Fruit fly (Drosophila melanogaster) whole organism, embryonic: Measurements from ENCODE around the gene CG11790.

Experiments used
- Awh ChIP-seq: fragments of 200-800 bp; sonication (Bioruptor generic); IDR thresholded peaks from 2 replicates; pipeline ENCODE4, ENCODE4 v1.3.6; 2022; ENCODE audit warnings: missing biosample characterization, missing genetic modification characterization
- B-H1 ChIP-seq: fragments of 200-800 bp; sonication (Bioruptor generic); IDR thresholded peaks from 3 replicates; pipeline ENCODE4 v1.3.6; 2022; ENCODE audit warnings: missing biosample characterization, missing genetic modification characterization
- B-H2 ChIP-seq: fragments of 200-800 bp; sonication (Bioruptor generic); optimal IDR thresholded peaks from 2 replicates; lab custom pipeline; 2018; ENCODE audit warnings: missing biosample characterization, mild to moderate bottlenecking, missing genetic modification characterization
- CG12236 ChIP-seq: fragments of 200-800 bp; sonication (Bioruptor generic); optimal IDR thresholded peaks from 2 replicates; lab custom pipeline; 2016; ENCODE audit warnings: missing biosample characterization, missing genetic modification characterization
- CG2678 ChIP-seq: fragments of 200-800 bp; sonication (Bioruptor generic); optimal IDR thresholded peaks from 3 replicates; lab custom pipeline; 2019; ENCODE audit warnings: missing biosample characterization, mild to moderate bottlenecking, missing genetic modification characterization, moderate library complexity
- CG34422 ChIP-seq: fragments of 200-800 bp; sonication (Bioruptor generic); IDR thresholded peaks from 3 replicates; pipeline ENCODE4 v1.3.6; 2022; ENCODE audit warnings: missing biosample characterization, missing genetic modification characterization
- CG4730 ChIP-seq: fragments of 200-800 bp; sonication (Bioruptor generic); IDR thresholded peaks from 2 replicates; pipeline ENCODE4 v1.3.6; 2022; ENCODE audit warnings: missing biosample characterization, missing genetic modification characterization
- CG4820 ChIP-seq: fragments of 200-800 bp; sonication (Bioruptor generic); optimal IDR thresholded peaks from 3 replicates; lab custom pipeline; 2016; ENCODE audit warnings: missing biosample characterization, missing genetic modification characterization
- CG4854 ChIP-seq: fragments of 200-800 bp; sonication (Bioruptor generic); optimal IDR thresholded peaks from 2 replicates; lab custom pipeline; 2016; ENCODE audit warnings: missing biosample characterization, missing genetic modification characterization, inconsistent platforms
- CG7928 ChIP-seq: fragments of 200-800 bp; sonication (Bioruptor generic); optimal IDR thresholded peaks from 2 replicates; lab custom pipeline; 2017; ENCODE audit warnings: missing biosample characterization, mild to moderate bottlenecking, missing genetic modification characterization
- Dad ChIP-seq: fragments of 200-800 bp; sonication (Bioruptor generic); optimal IDR thresholded peaks from 3 replicates; lab custom pipeline; 2016; ENCODE audit warnings: missing biosample characterization, missing genetic modification characterization
- Dip3 ChIP-seq: fragments of 200-800 bp; sonication (Bioruptor generic); optimal IDR thresholded peaks from 3 replicates; lab custom pipeline; 2016; ENCODE audit warnings: missing biosample characterization, missing genetic modification characterization
- Doc3 ChIP-seq: fragments of 200-800 bp; sonication (Bioruptor generic); IDR thresholded peaks from 3 replicates; pipeline ENCODE4 v1.3.6; 2022; ENCODE audit warnings: missing biosample characterization, missing genetic modification characterization; ENCODE audit not compliant: partially characterized antibody
- Dref ChIP-seq: fragments of 200-800 bp; sonication (Bioruptor generic); IDR thresholded peaks from 2 replicates; pipeline ENCODE4 v1.3.6; 2022; ENCODE audit warnings: missing biosample characterization, missing genetic modification characterization
- HLH4C ChIP-seq: fragments of 200-800 bp; sonication (Bioruptor generic); IDR thresholded peaks from 3 replicates; pipeline ENCODE4 v1.3.6; 2022; ENCODE audit warnings: missing biosample characterization, missing genetic modification characterization; ENCODE audit not compliant: partially characterized antibody
- Lpt ChIP-seq: fragments of >200 bp; optimal IDR thresholded peaks from 2 replicates; lab custom pipeline; 2018; ENCODE audit warnings: missing biosample characterization, missing genetic modification characterization
- Pdp1 ChIP-seq, 2 experiments: fragments of 200-800 bp; sonication (Bioruptor generic); optimal IDR thresholded peaks; 3 replicates each; lab custom pipeline; 2016; ENCODE audit warnings: missing biosample characterization in 2 of 2, missing genetic modification characterization in 2 of 2, mild to moderate bottlenecking in 1 of 2, moderate library complexity in 1 of 2
- Rfx ChIP-seq: fragments of 200-800 bp; sonication (Bioruptor generic); IDR thresholded peaks from 2 replicates; pipeline ENCODE4 v1.3.6; 2022; ENCODE audit warnings: missing biosample characterization, missing genetic modification characterization
- Spps ChIP-seq: fragments of 200-800 bp; sonication (Bioruptor generic); optimal IDR thresholded peaks from 2 replicates; lab custom pipeline; 2018; ENCODE audit warnings: missing biosample characterization, mild to moderate bottlenecking, missing genetic modification characterization
- Sry-β ChIP-seq: fragments of 200-800 bp; sonication (Bioruptor generic); optimal IDR thresholded peaks from 2 replicates; lab custom pipeline; 2018; ENCODE audit warnings: missing biosample characterization, mild to moderate bottlenecking, missing genetic modification characterization, moderate library complexity
- Usf ChIP-seq: fragments of 200-800 bp; sonication (Bioruptor generic); optimal IDR thresholded peaks from 2 replicates; lab custom pipeline; 2017; ENCODE audit warnings: missing genotype, missing biosample characterization, missing genetic modification characterization
- amos ChIP-seq: fragments of 200-800 bp; sonication (Bioruptor generic); IDR thresholded peaks from 2 replicates; pipeline ENCODE4 v1.3.6; 2022; ENCODE audit warnings: missing biosample characterization, missing genetic modification characterization; ENCODE audit not compliant: partially characterized antibody
- ash1 ChIP-seq: fragments of 200-800 bp; sonication (Bioruptor generic); optimal IDR thresholded peaks from 2 replicates; lab custom pipeline; 2018; ENCODE audit warnings: missing biosample characterization, mild to moderate bottlenecking, missing genetic modification characterization
- bbx ChIP-seq: fragments of 200-800 bp; sonication (Bioruptor generic); IDR thresholded peaks from 2 replicates; pipeline ENCODE4 v1.3.6; 2022; ENCODE audit warnings: missing biosample characterization, missing genetic modification characterization; ENCODE audit not compliant: partially characterized antibody
- da ChIP-seq: fragments of 200-800 bp; sonication (Bioruptor generic); optimal IDR thresholded peaks from 2 replicates; lab custom pipeline; 2016; ENCODE audit warnings: missing biosample characterization, missing genetic modification characterization
- dpn ChIP-seq, 2 experiments: fragments of 200-800 bp; sonication (Bioruptor generic); optimal IDR thresholded peaks; 3 replicates each; lab custom pipeline; 2016; ENCODE audit warnings: missing biosample characterization in 2 of 2, missing genetic modification characterization in 2 of 2
- dysf ChIP-seq: fragments of 200-800 bp; sonication (Bioruptor generic); IDR thresholded peaks from 3 replicates; pipeline ENCODE4 v1.3.6; 2022; ENCODE audit warnings: missing biosample characterization, missing genetic modification characterization
- emc ChIP-seq: fragments of 200-800 bp; sonication (Bioruptor generic); optimal IDR thresholded peaks from 2 replicates; lab custom pipeline; 2016; ENCODE audit warnings: missing biosample characterization, missing genetic modification characterization
- eve ChIP-seq, 2 experiments: fragments of >200 bp; optimal IDR thresholded peaks; 2 replicates each; lab custom pipeline; 2017; ENCODE audit warnings: missing biosample characterization in 2 of 2, missing genetic modification characterization in 2 of 2
- fd102C ChIP-seq: fragments of 200-800 bp; sonication (Bioruptor generic); optimal IDR thresholded peaks from 2 replicates; lab custom pipeline; 2018; ENCODE audit warnings: missing biosample characterization, mild to moderate bottlenecking, missing genetic modification characterization, moderate library complexity
- ftz-f1 ChIP-seq: fragments of 200-800 bp; sonication (Bioruptor generic); optimal IDR thresholded peaks from 2 replicates; lab custom pipeline; 2016; ENCODE audit warnings: missing biosample characterization, missing genetic modification characterization
- gro ChIP-seq: fragments of 200-800 bp; sonication (Bioruptor generic); optimal IDR thresholded peaks from 2 replicates; lab custom pipeline; 2016; ENCODE audit warnings: missing biosample characterization, missing genetic modification characterization
- gsb-n ChIP-seq: fragments of 200-800 bp; sonication (Bioruptor generic); optimal IDR thresholded peaks from 3 replicates; lab custom pipeline; 2018; ENCODE audit warnings: missing biosample characterization, mild to moderate bottlenecking, missing genetic modification characterization
- h ChIP-seq: fragments of >200 bp; optimal IDR thresholded peaks from 2 replicates; lab custom pipeline; 2017
- insv ChIP-seq, 2 experiments: fragments of 200-800 bp; sonication (Bioruptor generic); optimal IDR thresholded peaks; 3 replicates each; lab custom pipeline; 2016 to 2018; ENCODE audit warnings: missing biosample characterization in 2 of 2, missing genetic modification characterization in 2 of 2
- jing ChIP-seq: fragments of 200-800 bp; sonication (Bioruptor generic); optimal IDR thresholded peaks from 2 replicates; lab custom pipeline; 2018; ENCODE audit warnings: missing biosample characterization, mild to moderate bottlenecking, missing genetic modification characterization
- kay ChIP-seq: fragments of 200-800 bp; sonication (Bioruptor generic); optimal IDR thresholded peaks from 2 replicates; lab custom pipeline; 2016; ENCODE audit warnings: missing biosample characterization, missing genetic modification characterization
- ken ChIP-seq: fragments of 200-800 bp; sonication (Bioruptor generic); IDR thresholded peaks from 3 replicates; pipeline ENCODE4 v1.3.6; 2022; ENCODE audit warnings: missing biosample characterization, missing genetic modification characterization
- lov ChIP-seq, 2 experiments: fragments of 200-800 bp in 1 of 2; fragments of >200 bp in 1 of 2; sonication (Bioruptor generic) in 1 of 2; IDR thresholded peaks in 1 of 2; optimal IDR thresholded peaks in 1 of 2; 2 replicates in 1 of 2; 3 replicates in 1 of 2; pipeline versions ENCODE4 v1.3.6 to Lab custom; 2017 to 2022; ENCODE audit warnings: missing biosample characterization in 1 of 2, missing genetic modification characterization in 1 of 2
- maf-S ChIP-seq: fragments of 200-800 bp; sonication (Bioruptor generic); optimal IDR thresholded peaks from 2 replicates; lab custom pipeline; 2016; ENCODE audit warnings: missing biosample characterization, missing genetic modification characterization
- mam ChIP-seq: fragments of 200-800 bp; sonication (Bioruptor generic); optimal IDR thresholded peaks from 3 replicates; lab custom pipeline; 2016; ENCODE audit warnings: missing biosample characterization, missing genetic modification characterization
- odd ChIP-seq: fragments of 200-800 bp; sonication (Bioruptor generic); optimal IDR thresholded peaks from 2 replicates; lab custom pipeline; 2017; ENCODE audit warnings: missing biosample characterization, mild to moderate bottlenecking, missing genetic modification characterization
- pnt ChIP-seq: fragments of 200-800 bp; sonication (Bioruptor generic); optimal IDR thresholded peaks from 3 replicates; lab custom pipeline; 2016; ENCODE audit warnings: missing biosample characterization, missing genetic modification characterization
- slou ChIP-seq: fragments of 200-800 bp; sonication (Bioruptor generic); optimal IDR thresholded peaks from 3 replicates; lab custom pipeline; 2016; ENCODE audit warnings: missing biosample characterization, missing genetic modification characterization
- sqz ChIP-seq: fragments of 200-800 bp; sonication (Bioruptor generic); optimal IDR thresholded peaks from 3 replicates; lab custom pipeline; 2018; ENCODE audit warnings: missing biosample characterization, mild to moderate bottlenecking, missing genetic modification characterization
- stwl ChIP-seq: fragments of 200-800 bp; sonication (Bioruptor generic); optimal IDR thresholded peaks from 3 replicates; lab custom pipeline; 2018; ENCODE audit warnings: missing biosample characterization, mild to moderate bottlenecking, missing genetic modification characterization, moderate library complexity
- tgo ChIP-seq: fragments of 200-800 bp; sonication (Bioruptor generic); IDR thresholded peaks from 3 replicates; pipeline ENCODE4 v1.3.6; 2022; ENCODE audit warnings: missing biosample characterization, missing genetic modification characterization
- tin ChIP-seq: fragments of 200-800 bp; sonication (Bioruptor generic); optimal IDR thresholded peaks from 3 replicates; lab custom pipeline; 2016; ENCODE audit warnings: missing biosample characterization, missing genetic modification characterization
- trem ChIP-seq: fragments of 200-800 bp; optimal IDR thresholded peaks from 3 replicates; lab custom pipeline; 2019; ENCODE audit warnings: missing biosample characterization, mild to moderate bottlenecking, missing genetic modification characterization, moderate library complexity
- wek ChIP-seq: fragments of 200-800 bp; sonication (Bioruptor generic); optimal IDR thresholded peaks from 3 replicates; lab custom pipeline; 2018; ENCODE audit warnings: missing biosample characterization, mild to moderate bottlenecking, missing genetic modification characterization, moderate library complexity
- zf30C ChIP-seq: fragments of 200-800 bp; sonication (Bioruptor generic); optimal IDR thresholded peaks from 3 replicates; lab custom pipeline; 2018; ENCODE audit warnings: missing biosample characterization, mild to moderate bottlenecking, missing genetic modification characterization

The CG11790 gene

DNA sequence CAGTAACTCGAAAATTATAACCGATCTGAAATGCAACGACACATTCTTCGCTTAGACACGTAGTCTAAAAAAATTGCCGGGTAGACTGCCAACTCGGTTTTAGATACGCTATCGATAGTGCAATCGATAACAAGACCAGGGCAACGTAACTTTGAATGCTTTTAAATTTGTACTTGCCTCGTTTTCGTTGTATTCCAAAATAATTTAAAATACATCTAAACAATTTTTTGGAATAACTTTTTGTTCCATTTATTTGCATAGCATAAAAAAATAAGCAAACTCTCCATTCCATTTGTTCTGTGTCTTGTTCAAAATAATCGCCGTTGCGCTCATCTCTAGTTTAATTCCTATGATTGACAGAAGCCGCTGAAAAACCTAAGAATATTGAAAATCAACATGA is 22.1 kb downstream of the CG11790 start, which contains the start of the genes Stt3B and CG11839 (continued):
- TF ChIP-seq dpn (GFP tag; optimal IDR thresholded peaks at IDR 0.05; lab: Kevin White, UChicago), result peak; percentile 80 to 82
- TF ChIP-seq wek (GFP tag; lab: Kevin White, UChicago), result no peak
- peak; percentile 89 for TF ChIP-seq Dref (GFP tag; lab: Robert Waterston, UW)
- TF ChIP-seq h (lab: Kevin White, UChicago), result no peak
- no peak for TF ChIP-seq fd102C (GFP tag; lab: Kevin White, UChicago)
- TF ChIP-seq Usf (GFP tag; lab: Kevin White, UChicago), result no peak
- TF ChIP-seq CG4820 (GFP tag; lab: Kevin White, UChicago), result peak; percentile 66
- TF ChIP-seq Sry-β, result peak; percentile 31
- TF ChIP-seq bbx, result peak; percentile 84
- peak; percentile 46 for TF ChIP-seq CG12236 (GFP tag; lab: Kevin White, UChicago)
- no peak; the same call in 1 of the 3 replicates for TF ChIP-seq tgo (GFP tag; lab: Robert Waterston, UW)
- peak; percentile 90 for TF ChIP-seq amos (GFP tag; lab: Robert Waterston, UW)
- no peak for TF ChIP-seq Awh (GFP tag; lab: Robert Waterston, UW)
- no peak for TF ChIP-seq odd (GFP tag; lab: Kevin White, UChicago)
- TF ChIP-seq Dip3, result peak; percentile 84
- peak; percentile 45 for TF ChIP-seq Spps (tag; lab: Kevin White, UChicago)
- peak; percentile 91 for TF ChIP-seq CG7928 (GFP tag; lab: Kevin White, UChicago)
- TF ChIP-seq ash1 (GFP tag; lab: Kevin White, UChicago), result no peak
- TF ChIP-seq jing (GFP tag; lab: Kevin White, UChicago), result no peak
- peak; percentile 94 for TF ChIP-seq Doc3
- peak; percentile 80 for TF ChIP-seq stwl (tag; lab: Kevin White, UChicago)
- peak; percentile 48 for TF ChIP-seq kay
- TF ChIP-seq gro (GFP tag; lab: Kevin White, UChicago), result peak; percentile 79
- TF ChIP-seq mam (GFP tag; lab: Kevin White, UChicago), result peak; percentile 86
- TF ChIP-seq ftz-f1 (GFP tag; lab: Kevin White, UChicago), result peak; percentile 25
- TF ChIP-seq Lpt (GFP tag; lab: Kevin White, UChicago), result no peak
- peak; percentile 83 for TF ChIP-seq HLH4C (GFP tag; lab: Robert Waterston, UW)
- no peak for TF ChIP-seq sqz
- TF ChIP-seq maf-S (GFP tag; lab: Kevin White, UChicago), result peak; percentile 69
- TF ChIP-seq Pdp1 (GFP tag; optimal IDR thresholded peaks at IDR 0.05; lab: Kevin White, UChicago), result peak in 1 of 2 experiments; percentile 84
- peak; percentile 100 for TF ChIP-seq trem (tag; lab: Kevin White, UChicago)
- TF ChIP-seq insv (GFP tag; optimal IDR thresholded peaks at IDR 0.05; lab: Kevin White, UChicago), result peak in 1 of 2 experiments; percentile 37
- TF ChIP-seq Rfx, result peak; percentile 82; the same call in 1 of the 2 replicates
- peak; percentile 72 for TF ChIP-seq Dad (GFP tag; lab: Kevin White, UChicago)
- peak; percentile 78 for TF ChIP-seq tin (GFP tag; lab: Kevin White, UChicago)
- TF ChIP-seq B-H1 (GFP tag; lab: Robert Waterston, UW), result peak; percentile 24; the same call in 1 of the 3 replicates
- TF ChIP-seq ken (GFP tag; lab: Robert Waterston, UW), result peak; percentile 58; the same call in 2 of the 3 replicates
- TF ChIP-seq gsb-n, result no peak
- peak; percentile 77 for TF ChIP-seq pnt (GFP tag; lab: Kevin White, UChicago)
- TF ChIP-seq B-H2, result peak; percentile 62
- TF ChIP-seq CG4730, result peak; percentile 46; the same call in 1 of the 2 replicates
- no peak for TF ChIP-seq CG2678 (tag; lab: Kevin White, UChicago)
- peak; percentile 48 for TF ChIP-seq slou
- peak; percentile 71; the same call in 2 of the 3 replicates for TF ChIP-seq dysf
- TF ChIP-seq CG4854 (GFP tag; lab: Kevin White, UChicago), result peak; percentile 59
- no peak for TF ChIP-seq zf30C (GFP tag; lab: Kevin White, UChicago)
- no peak for TF ChIP-seq eve (GFP tag; optimal IDR thresholded peaks at IDR 0.05; lab: Kevin White, UChicago)
- peak; percentile 89 for TF ChIP-seq CG34422 (GFP tag; lab: Robert Waterston, UW)
- TF ChIP-seq da (GFP tag; lab: Kevin White, UChicago), result peak; percentile 18
- peak; percentile 35 for TF ChIP-seq emc (GFP tag; lab: Kevin White, UChicago)
- no peak for TF ChIP-seq lov (optimal IDR thresholded peaks at IDR 0.05; lab: Kevin White, UChicago)
- no peak for TF ChIP-seq lov (GFP tag; IDR thresholded peaks at IDR 0.05; lab: Robert Waterston, UW)
